Worm (Caenorhabditis elegans) whole organism, young adult: ENCODE results near the gene F46C5.2.

ENCODE experiments used
- B0336.3 ChIP-seq: fragments of 200-800 bp; sonication (Bioruptor generic); IDR thresholded peaks from 2 replicates; pipeline ENCODE4 v1.3.6; 2022; ENCODE audit warnings: missing genetic modification characterization, missing compliant biosample characterization
- C17E4.6 ChIP-seq: fragments of 200-800 bp; sonication (Bioruptor generic); IDR thresholded peaks from 2 replicates; pipeline ENCODE4 v1.3.6; 2022; ENCODE audit warnings: missing genetic modification reagents, missing genetic modification characterization, missing compliant biosample characterization
- F22D6.2 ChIP-seq: sonication (generic microtip); optimal IDR thresholded peaks from 2 replicates; lab custom pipeline; 2016; ENCODE audit warnings: mild to moderate bottlenecking, missing genetic modification characterization, missing compliant biosample characterization
- K11D2.4 ChIP-seq: fragments of 200-800 bp; sonication (Bioruptor generic); IDR thresholded peaks from 2 replicates; pipeline ENCODE4 v1.3.6; 2022; ENCODE audit warnings: missing genetic modification reagents, missing genetic modification characterization, missing compliant biosample characterization
- Y56A3A.18 ChIP-seq: fragments of 200-800 bp; sonication (Bioruptor generic); IDR thresholded peaks from 2 replicates; pipeline ENCODE4 v1.3.6; 2022; ENCODE audit warnings: missing genetic modification reagents, missing genetic modification characterization, missing compliant biosample characterization
- Y79H2A.3 ChIP-seq: fragments of 200-800 bp; sonication (Bioruptor generic); conservative IDR thresholded peaks from 2 replicates; pipeline ENCODE4 v1.3.6; 2022; ENCODE audit warnings: missing genetic modification reagents, missing genetic modification characterization, missing compliant biosample characterization
- Y95B8A.8 ChIP-seq: fragments of 200-800 bp; sonication (Bioruptor generic); IDR thresholded peaks from 2 replicates; pipeline ENCODE4 v1.3.6; 2022; ENCODE audit warnings: missing genetic modification reagents, missing genetic modification characterization, missing compliant biosample characterization
- akir-1 ChIP-seq: fragments of 200-800 bp; sonication (Bioruptor generic); optimal IDR thresholded peaks from 2 replicates; lab custom pipeline; 2018; ENCODE audit warnings: mild to moderate bottlenecking, missing genetic modification characterization, moderate library complexity, missing compliant biosample characterization
- ama-1 ChIP-seq, 3 experiments: fragments of 150-350 bp in 1 of 3; sonication (generic microtip) in 2 of 3; optimal IDR thresholded peaks; 2 replicates each; lab custom pipeline; 2014 to 2018; ENCODE audit warnings: missing biosample characterization in 2 of 3, missing genetic modification characterization in 2 of 3, missing genetic modification reagents in 2 of 3
- aptf-3 ChIP-seq: fragments of 200-800 bp; sonication (Bioruptor generic); IDR thresholded peaks from 2 replicates; pipeline ENCODE4 v1.3.6; 2022; ENCODE audit warnings: missing genetic modification characterization, missing compliant biosample characterization
- attf-5 ChIP-seq: fragments of 200-800 bp; sonication (Bioruptor generic); optimal IDR thresholded peaks from 2 replicates; lab custom pipeline; 2018; ENCODE audit warnings: mild to moderate bottlenecking, missing genetic modification characterization, missing compliant biosample characterization
- attf-6 ChIP-seq: fragments of 200-800 bp; sonication (Bioruptor generic); IDR thresholded peaks from 2 replicates; pipeline ENCODE4 v1.3.6; 2022; ENCODE audit warnings: missing genetic modification reagents, missing genetic modification characterization, missing compliant biosample characterization
- ccch-3 ChIP-seq: fragments of 200-800 bp; sonication (Bioruptor generic); optimal IDR thresholded peaks from 2 replicates; lab custom pipeline; 2018; ENCODE audit warnings: mild to moderate bottlenecking, missing genetic modification characterization, missing compliant biosample characterization
- cebp-2 ChIP-seq: fragments of 200-800 bp; sonication (Bioruptor generic); IDR thresholded peaks from 2 replicates; pipeline ENCODE4 v1.3.6; 2022; ENCODE audit warnings: missing genetic modification characterization, missing compliant biosample characterization
- ceh-100 ChIP-seq: fragments of 200-800 bp; sonication (Bioruptor generic); IDR thresholded peaks from 2 replicates; pipeline ENCODE4 v1.3.6; 2022; ENCODE audit warnings: missing genetic modification reagents, missing genetic modification characterization, missing compliant biosample characterization
- dox-1 ChIP-seq: fragments of 200-800 bp; sonication (Bioruptor generic); IDR thresholded peaks from 2 replicates; pipeline ENCODE4 v1.3.6; 2022; ENCODE audit warnings: missing genetic modification reagents, missing genetic modification characterization, missing compliant biosample characterization
- efl-1 ChIP-seq: fragments of 150-350 bp; optimal IDR thresholded peaks from 2 replicates; lab custom pipeline; 2014; ENCODE audit warnings: missing biosample characterization, missing genetic modification reagents, missing genetic modification characterization
- ekl-4 ChIP-seq: fragments of 200-800 bp; sonication (Bioruptor generic); IDR thresholded peaks from 2 replicates; pipeline ENCODE4 v1.3.6; 2022; ENCODE audit warnings: missing genetic modification reagents, missing genetic modification characterization, missing compliant biosample characterization
- let-607 ChIP-seq, 2 experiments: fragments of 200-800 bp in 1 of 2; sonication (Bioruptor generic) in 1 of 2; sonication (generic microtip) in 1 of 2; optimal IDR thresholded peaks; 2 replicates each; lab custom pipeline; 2016 to 2018; ENCODE audit warnings: mild to moderate bottlenecking in 2 of 2, missing compliant biosample characterization in 2 of 2, missing genetic modification characterization in 2 of 2, moderate library complexity in 2 of 2, missing genotype in 1 of 2
- lin-40 ChIP-seq: sonication (generic microtip); optimal IDR thresholded peaks from 2 replicates; lab custom pipeline; 2016; ENCODE audit warnings: missing genetic modification characterization, mild to moderate bottlenecking, missing compliant biosample characterization, missing genotype, missing genetic modification reagents
- madf-3 ChIP-seq: fragments of 200-800 bp; sonication (Bioruptor generic); IDR thresholded peaks from 2 replicates; pipeline ENCODE4 v1.3.6; 2022; ENCODE audit warnings: missing genetic modification reagents, missing genetic modification characterization, missing compliant biosample characterization
- madf-6 ChIP-seq: fragments of 200-800 bp; sonication (Bioruptor generic); IDR thresholded peaks from 2 replicates; pipeline ENCODE4 v1.3.6; 2022; ENCODE audit warnings: missing genetic modification reagents, missing genetic modification characterization, missing compliant biosample characterization
- nhr-120 ChIP-seq: fragments of 200-800 bp; sonication (Bioruptor generic); IDR thresholded peaks from 2 replicates; pipeline ENCODE4 v1.3.6; 2022; ENCODE audit warnings: missing genetic modification characterization, missing compliant biosample characterization
- nhr-179 ChIP-seq: sonication (generic microtip); optimal IDR thresholded peaks from 2 replicates; lab custom pipeline; 2016; ENCODE audit warnings: mild to moderate bottlenecking, missing genetic modification characterization, missing compliant biosample characterization
- snpc-1.3 ChIP-seq: sonication (generic microtip); optimal IDR thresholded peaks from 2 replicates; lab custom pipeline; 2017; ENCODE audit warnings: missing genetic modification characterization, mild to moderate bottlenecking, missing compliant biosample characterization, antibody characterized with exemption, moderate library complexity, missing genotype, missing genetic modification reagents; ENCODE audit not compliant: insufficient read depth
- snpc-4 ChIP-seq, 5 experiments: fragments of 150-350 bp in 1 of 5; sonication (generic microtip) in 4 of 5; optimal IDR thresholded peaks; 2 replicates each; lab custom pipeline; 2014 to 2018; ENCODE audit warnings: missing genetic modification characterization in 5 of 5, missing biosample characterization in 3 of 5, antibody characterized with exemption in 2 of 5, mild to moderate bottlenecking in 2 of 5, missing compliant biosample characterization in 2 of 5, missing genotype in 2 of 5, moderate library complexity in 2 of 5, missing genetic modification reagents in 1 of 5
- somi-1 ChIP-seq: fragments of 200-800 bp; sonication (Bioruptor generic); optimal IDR thresholded peaks from 2 replicates; lab custom pipeline; 2018; ENCODE audit warnings: mild to moderate bottlenecking, missing genetic modification characterization, missing compliant biosample characterization
- tlf-1 ChIP-seq: fragments of 200-800 bp; sonication (Bioruptor generic); optimal IDR thresholded peaks from 2 replicates; lab custom pipeline; 2018; ENCODE audit warnings: mild to moderate bottlenecking, missing genetic modification characterization, missing compliant biosample characterization
- unc-130 ChIP-seq: sonication (generic microtip); optimal IDR thresholded peaks from 2 replicates; lab custom pipeline; 2016; ENCODE audit warnings: missing genetic modification reagents, missing genetic modification characterization, missing compliant biosample characterization
- zfh-2 ChIP-seq: fragments of 200-800 bp; sonication (Bioruptor generic); conservative IDR thresholded peaks from 2 replicates; pipeline ENCODE4 v1.3.6; 2022; ENCODE audit warnings: missing genetic modification reagents, missing genetic modification characterization, missing compliant biosample characterization
- zim-3 ChIP-seq: sonication (generic microtip); optimal IDR thresholded peaks from 2 replicates; lab custom pipeline; 2017; ENCODE audit warnings: mild to moderate bottlenecking, missing genetic modification characterization, moderate library complexity, missing compliant biosample characterization
- ztf-18 ChIP-seq: sonication (generic microtip); optimal IDR thresholded peaks from 2 replicates; lab custom pipeline; 2016; ENCODE audit warnings: missing genotype, mild to moderate bottlenecking, missing genetic modification characterization, missing compliant biosample characterization

F46C5.2 gene

DNA sequence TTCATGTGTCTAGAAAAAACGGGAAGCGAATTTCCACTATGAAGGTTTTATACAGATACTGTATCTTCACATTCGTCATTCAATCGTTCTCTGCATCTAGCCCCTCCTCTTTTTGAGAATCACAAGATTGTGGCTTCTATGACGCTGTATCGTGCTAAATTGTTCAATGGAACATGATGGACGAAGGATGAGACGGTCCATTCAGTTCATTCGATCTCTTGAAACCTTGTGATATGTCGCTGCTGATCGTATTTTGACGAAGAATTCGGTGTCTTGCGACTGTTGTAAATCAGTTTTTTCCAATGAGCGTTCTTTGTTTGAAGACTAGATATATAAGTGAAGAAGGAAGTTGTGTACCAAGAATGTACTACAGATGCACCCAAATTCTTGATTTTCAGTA lies 15.4 kb downstream of the F46C5.2 start:
- no peak for TF ChIP-seq dox-1
- TF ChIP-seq somi-1, result peak; percentile 66
- peak; percentile 5 for TF ChIP-seq lin-40 (tag; lab: Kevin White, UChicago)

DNA sequence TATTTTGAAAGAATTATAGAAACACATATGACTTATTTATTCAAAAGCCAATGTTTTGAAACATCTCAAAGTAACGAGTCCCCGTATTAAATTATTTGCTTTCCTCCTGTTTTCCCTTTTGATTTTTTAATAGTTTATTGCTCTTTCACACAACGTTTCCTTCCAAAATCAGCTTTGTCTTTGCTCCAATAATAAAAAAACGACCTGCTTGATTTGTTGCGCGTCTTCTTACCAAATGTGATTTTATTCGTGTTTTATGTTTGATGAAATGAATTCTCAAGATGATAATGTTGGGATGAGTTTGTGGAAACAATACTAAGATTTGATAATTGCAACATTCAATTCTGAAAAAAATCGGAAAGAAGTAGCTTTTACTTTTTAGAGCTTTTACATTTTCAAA lies 16.7 kb downstream of the F46C5.2 start:
- TF ChIP-seq ekl-4 (0 out of 2 replicates have a peak, but pooled peaks have one; percentile 39), attf-6 (no peak), efl-1 (GFP tag; lab: Kevin White, UChicago) (no peak), B0336.3 (GFP tag; lab: Robert Waterston, UW) (peak; percentile 31; the same call in 1 of the 2 replicates), F22D6.2 (no peak)
- TF ChIP-seq, all 124 proteins: peak for 2

DNA sequence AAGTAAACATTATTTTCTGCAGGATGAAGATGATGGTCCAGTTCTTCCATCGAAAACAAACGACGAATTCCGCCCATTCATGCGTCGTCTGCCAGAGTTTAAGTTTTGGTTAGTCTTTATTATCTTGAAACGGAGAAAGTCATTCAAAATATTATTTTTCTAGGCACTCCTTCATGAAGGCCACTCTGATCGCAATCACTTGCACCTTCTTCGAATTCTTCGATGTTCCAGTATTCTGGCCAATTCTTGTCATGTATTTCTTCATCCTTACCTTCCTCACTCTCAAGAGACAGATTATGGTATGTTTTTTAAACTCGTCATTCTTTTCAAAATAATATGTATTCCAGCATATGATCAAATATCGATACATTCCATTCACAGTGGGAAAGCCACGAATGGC lies 17.3 kb downstream of the F46C5.2 start:
- TF ChIP-seq madf-3 (GFP tag; lab: Robert Waterston, UW) (no peak), ama-1 (optimal IDR thresholded peaks at IDR 0.05; lab: Kevin White, UChicago) (peak; percentile 72), ama-1 (GFP tag; optimal IDR thresholded peaks at IDR 0.05; lab: Kevin White, UChicago) (no peak)
- TF ChIP-seq, all 124 proteins: peak for 1

DNA sequence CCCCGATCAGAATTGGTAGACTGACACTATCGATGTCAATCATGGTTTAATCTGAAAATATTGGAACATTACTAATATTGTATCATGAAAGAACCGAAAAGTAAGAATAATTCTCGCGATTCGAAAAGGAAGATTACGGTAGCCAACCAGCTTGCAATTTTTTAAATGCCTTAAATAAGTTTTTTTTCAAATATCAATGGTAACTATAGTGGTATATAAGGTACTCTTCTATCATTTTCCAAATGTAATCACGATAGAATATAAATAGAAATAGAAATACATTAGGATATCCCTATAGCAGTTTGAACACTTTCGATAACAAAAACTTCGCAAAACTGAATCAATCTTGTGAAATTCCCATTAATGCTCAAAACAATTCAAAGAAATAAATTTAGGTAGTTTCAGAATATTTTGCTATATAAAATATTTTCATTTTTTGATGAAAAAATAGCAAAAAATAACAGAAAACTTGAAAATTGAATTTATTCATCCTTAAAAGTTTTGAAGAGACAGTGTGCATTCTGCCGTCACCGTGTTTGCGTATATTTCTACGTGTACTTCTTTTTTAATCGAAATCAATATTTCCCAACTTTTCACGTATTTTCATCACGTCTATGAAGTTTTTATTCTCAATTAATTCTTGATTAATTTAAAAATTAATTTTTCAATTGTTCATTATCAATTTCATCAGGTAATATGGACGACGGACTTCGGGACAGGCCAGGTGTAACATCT lies 18.2 kb downstream of the F46C5.2 start, which contains the start of the genes F46C5.9 and rer-1:
Gene F46C5.9, minus strand, starts transcription at position 51 of the 735 bp plus-strand sequence.
Gene rer-1, plus strand, starts transcription at position 692 of the 735 bp plus-strand sequence.
- no peak for TF ChIP-seq akir-1 (GFP tag; lab: Kevin White, UChicago)
- TF ChIP-seq Y79H2A.3, result no peak
- no peak for TF ChIP-seq nhr-120
- TF ChIP-seq Y56A3A.18 (GFP tag; lab: Robert Waterston, UW), result no peak
- TF ChIP-seq snpc-1.3, result peak; percentile 8
- TF ChIP-seq C17E4.6, result no peak
- no peak for TF ChIP-seq cebp-2 (GFP tag; lab: Robert Waterston, UW)
- TF ChIP-seq ztf-18, result no peak
- TF ChIP-seq unc-130, result no peak
- TF ChIP-seq zfh-2 (GFP tag; lab: Robert Waterston, UW), result no peak
- peak; percentile 4 to 84 for TF ChIP-seq let-607 (tag; optimal IDR thresholded peaks at IDR 0.05; lab: Kevin White, UChicago)
- peak; percentile 38 for TF ChIP-seq attf-5 (GFP tag; lab: Kevin White, UChicago)
- no peak for TF ChIP-seq snpc-4 (GFP tag; optimal IDR thresholded peaks at IDR 0.05; lab: Kevin White, UChicago)
- no peak for TF ChIP-seq snpc-4 (tag; optimal IDR thresholded peaks at IDR 0.05; lab: Kevin White, UChicago)
- no peak for TF ChIP-seq ccch-3 (GFP tag; lab: Kevin White, UChicago)
- no peak for TF ChIP-seq madf-6 (GFP tag; lab: Robert Waterston, UW)
- TF ChIP-seq zim-3 (tag; lab: Kevin White, UChicago), result no peak
- no peak for TF ChIP-seq K11D2.4 (GFP tag; lab: Robert Waterston, UW)
- TF ChIP-seq aptf-3 (GFP tag; lab: Robert Waterston, UW), result no peak
- TF ChIP-seq ceh-100 (GFP tag; lab: Robert Waterston, UW), result no peak
- no peak for TF ChIP-seq nhr-179
- TF ChIP-seq tlf-1 (GFP tag; lab: Kevin White, UChicago), result no peak
- no peak for TF ChIP-seq Y95B8A.8 (GFP tag; lab: Robert Waterston, UW)
